Worm (Caenorhabditis elegans): Measurements from ENCODE around the gene unc-33.

The unc-33 gene

DNA sequence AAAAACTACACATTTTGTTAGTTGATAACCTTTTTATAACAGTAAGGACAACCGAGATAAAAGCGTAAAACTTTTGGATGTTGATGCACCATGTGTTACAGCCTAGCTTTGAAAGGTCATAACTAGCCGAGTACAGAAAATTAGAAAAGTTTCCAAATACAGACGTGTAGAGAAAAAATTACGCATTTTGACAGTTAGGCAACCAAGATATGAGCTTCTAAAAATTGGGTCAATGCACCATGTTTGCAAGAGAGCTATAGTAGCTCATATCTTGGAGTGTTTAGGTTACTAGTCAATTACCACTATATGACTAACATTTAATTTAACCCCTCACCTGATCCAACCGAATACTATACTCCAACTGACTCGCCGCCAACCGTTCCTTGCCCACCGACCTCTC is 36.2 kb downstream of the unc-33 start:
- TF ChIP-seq R02D3.7 (tag; optimal IDR thresholded peaks at IDR 0.05) (no peak), ceh-9 (tag; optimal IDR thresholded peaks at IDR 0.05) (no peak), mdl-1 (tag; optimal IDR thresholded peaks at IDR 0.05) (no peak), lsy-12 (tag; optimal IDR thresholded peaks at IDR 0.05) (no peak), nhr-237 (tag; optimal IDR thresholded peaks at IDR 0.05) (no peak), pqm-1 (tag; optimal IDR thresholded peaks at IDR 0.05) (no peak), elt-2 (tag; optimal IDR thresholded peaks at IDR 0.05) (no peak)

DNA sequence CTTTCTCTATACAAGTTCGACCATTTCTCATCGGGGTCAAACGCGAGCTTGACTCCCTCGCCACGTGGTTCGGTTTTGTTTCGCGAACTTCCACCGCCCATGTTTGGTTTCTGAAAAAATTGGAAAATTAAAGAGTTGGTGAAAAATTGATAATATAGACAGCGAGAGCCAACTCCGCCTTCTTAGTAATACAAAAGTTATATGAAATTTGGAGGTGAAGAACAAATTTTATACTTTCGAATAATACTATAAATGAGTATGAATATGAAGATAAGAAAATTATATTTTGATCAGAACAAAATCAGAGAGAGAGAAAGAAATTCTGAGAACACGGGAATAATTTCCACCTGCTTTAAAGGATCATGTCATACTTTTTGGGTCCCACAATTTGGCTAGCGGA is 40.6 kb downstream of the unc-33 start, which contains the start of gene osm-9:
TSS of gene osm-9 (minus strand) at position 101 of the 400 bp plus-strand sequence.
- TF ChIP-seq ceh-28 (tag; optimal IDR thresholded peaks at IDR 0.05), result no peak
- TF ChIP-seq nfya-1 (tag; optimal IDR thresholded peaks at IDR 0.05; ENCODE audit: insufficient read depth), result no peak
- TF ChIP-seq snpc-4 (tag; optimal IDR thresholded peaks at IDR 0.05), result no peak
- no peak for TF ChIP-seq lsy-12 (tag; optimal IDR thresholded peaks at IDR 0.05)
- no peak for TF ChIP-seq lin-39 (tag; optimal IDR thresholded peaks at IDR 0.05)
- no peak for TF ChIP-seq pqm-1 (tag; optimal IDR thresholded peaks at IDR 0.05)
- no peak for TF ChIP-seq nhr-12 (tag; optimal IDR thresholded peaks at IDR 0.05)
- TF ChIP-seq nhr-43 (tag; optimal IDR thresholded peaks at IDR 0.05; ENCODE audit: poor library complexity, severe bottlenecking), result no peak
- TF ChIP-seq ceh-16 (tag; optimal IDR thresholded peaks at IDR 0.05), result no peak
- no peak for TF ChIP-seq pha-4 (tag; optimal IDR thresholded peaks at IDR 0.05)
- no peak for TF ChIP-seq eor-1 (tag; optimal IDR thresholded peaks at IDR 0.05)
- TF ChIP-seq tbx-2 (tag; optimal IDR thresholded peaks at IDR 0.05), result no peak
- no peak for TF ChIP-seq elt-3 (tag; optimal IDR thresholded peaks at IDR 0.05)
- TF ChIP-seq fos-1 (tag; optimal IDR thresholded peaks at IDR 0.05), result no peak

DNA sequence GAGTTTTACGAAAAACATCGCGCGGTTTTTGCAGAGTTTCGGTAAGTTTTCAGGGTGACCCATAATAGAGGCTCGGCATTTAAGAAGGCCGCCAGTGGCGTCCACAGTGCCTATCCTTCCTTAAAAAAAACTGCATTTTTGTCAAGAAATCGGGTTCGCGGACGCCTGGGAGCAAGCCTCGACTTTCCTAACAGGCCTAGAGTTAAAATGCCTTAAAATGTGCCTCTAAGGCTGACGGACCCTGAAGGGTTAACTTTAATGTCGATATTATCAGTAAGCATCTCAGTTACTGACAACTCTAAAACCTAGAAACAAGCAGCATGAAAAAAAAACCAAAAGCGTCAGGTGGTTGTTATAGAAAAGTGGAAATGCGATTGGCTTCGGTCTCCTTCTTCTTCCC is 42.5 kb downstream of the unc-33 start:
- TF ChIP-seq zag-1 (tag; optimal IDR thresholded peaks at IDR 0.05) (no peak), ceh-16 (tag; optimal IDR thresholded peaks at IDR 0.05) (no peak), lin-39 (tag; optimal IDR thresholded peaks at IDR 0.05) (no peak), ceh-9 (tag; optimal IDR thresholded peaks at IDR 0.05) (no peak), jun-1 (tag; optimal IDR thresholded peaks at IDR 0.05) (no peak), egl-5 (tag; optimal IDR thresholded peaks at IDR 0.05) (no peak), nhr-43 (tag; optimal IDR thresholded peaks at IDR 0.05; ENCODE audit: poor library complexity, severe bottlenecking) (no peak), unc-62 (GFP tag; optimal IDR thresholded peaks at IDR 0.05) (no peak), nhr-67 (tag; optimal IDR thresholded peaks at IDR 0.05) (no peak), daf-12 (tag; optimal IDR thresholded peaks at IDR 0.05) (no peak), fkh-10 (GFP tag; optimal IDR thresholded peaks at IDR 0.05) (no peak), ZK546.5 (tag; optimal IDR thresholded peaks at IDR 0.05) (no peak), sea-2 (GFP tag; optimal IDR thresholded peaks at IDR 0.05) (no peak), mml-1 (tag; optimal IDR thresholded peaks at IDR 0.05) (no peak), nhr-76 (tag; optimal IDR thresholded peaks at IDR 0.05) (no peak), ztf-4 (tag; optimal IDR thresholded peaks at IDR 0.05) (no peak), lin-15B (tag; optimal IDR thresholded peaks at IDR 0.05) (no peak), nhr-23 (tag; optimal IDR thresholded peaks at IDR 0.05) (no peak), egl-27 (tag; optimal IDR thresholded peaks at IDR 0.05) (no peak)

DNA sequence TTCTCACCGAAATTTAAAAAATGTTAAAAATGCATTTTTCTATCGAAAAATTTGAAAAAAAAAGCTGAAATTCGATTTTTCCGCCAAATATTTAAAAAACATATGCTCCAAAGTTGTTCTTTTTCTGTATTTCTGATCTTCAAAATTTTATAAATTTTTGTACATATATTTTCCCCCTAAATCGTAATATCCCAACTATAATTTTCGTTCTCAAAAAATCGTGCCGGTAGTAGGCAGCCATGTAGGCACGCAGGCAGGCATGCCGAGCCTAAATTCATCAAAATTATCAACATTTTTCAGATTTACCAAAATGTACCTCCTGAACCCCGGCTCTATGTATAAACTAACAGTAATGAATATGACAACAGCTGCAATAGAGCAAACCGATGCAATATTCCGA is 48.2 kb downstream of the unc-33 start, which contains the start of gene sre-5:
TSS of gene sre-5 (plus strand) at position 301 of the 400 bp plus-strand sequence.
- TF ChIP-seq lsy-12 (tag; optimal IDR thresholded peaks at IDR 0.05) (no peak), ztf-4 (tag; optimal IDR thresholded peaks at IDR 0.05) (no peak), nhr-76 (tag; optimal IDR thresholded peaks at IDR 0.05) (no peak), ceh-9 (tag; optimal IDR thresholded peaks at IDR 0.05) (no peak), nhr-23 (tag; optimal IDR thresholded peaks at IDR 0.05) (no peak), nhr-43 (tag; optimal IDR thresholded peaks at IDR 0.05; ENCODE audit: poor library complexity, severe bottlenecking) (no peak), jun-1 (tag; optimal IDR thresholded peaks at IDR 0.05) (no peak), nhr-67 (tag; optimal IDR thresholded peaks at IDR 0.05) (no peak), lin-15B (tag; optimal IDR thresholded peaks at IDR 0.05) (no peak), ztf-11 (tag; optimal IDR thresholded peaks at IDR 0.05) (no peak), tbx-2 (tag; optimal IDR thresholded peaks at IDR 0.05) (no peak), fos-1 (tag; optimal IDR thresholded peaks at IDR 0.05) (no peak), nhr-12 (tag; optimal IDR thresholded peaks at IDR 0.05) (no peak), elt-3 (tag; optimal IDR thresholded peaks at IDR 0.05) (no peak)
